Worm (Caenorhabditis elegans) whole organism, young adult: ENCODE results near the gene srd-13.

ENCODE experiments used
- B0019.2 ChIP-seq: fragments of 200-800 bp; sonication (Bioruptor generic); conservative IDR thresholded peaks from 2 replicates; pipeline ENCODE4 v1.3.6; 2022; ENCODE audit warnings: missing genetic modification reagents, missing genetic modification characterization, missing compliant biosample characterization
- B0261.1 ChIP-seq: sonication (generic microtip); optimal IDR thresholded peaks from 2 replicates; lab custom pipeline; 2016; ENCODE audit warnings: mild to moderate bottlenecking, missing genetic modification characterization, moderate library complexity, missing compliant biosample characterization
- D2030.7 ChIP-seq: fragments of 200-800 bp; sonication (Bioruptor generic); IDR thresholded peaks from 2 replicates; pipeline ENCODE4 v1.3.6; 2022; ENCODE audit warnings: missing genetic modification reagents, missing genetic modification characterization, missing compliant biosample characterization
- F22D6.2 ChIP-seq: sonication (generic microtip); optimal IDR thresholded peaks from 2 replicates; lab custom pipeline; 2016; ENCODE audit warnings: mild to moderate bottlenecking, missing genetic modification characterization, missing compliant biosample characterization
- F23B12.7 ChIP-seq: sonication (generic microtip); optimal IDR thresholded peaks from 2 replicates; lab custom pipeline; 2017; ENCODE audit warnings: missing genetic modification characterization, mild to moderate bottlenecking, missing compliant biosample characterization, antibody characterized with exemption, moderate library complexity; ENCODE audit not compliant: insufficient read depth
- F39B2.1 ChIP-seq: fragments of 200-800 bp; sonication (Bioruptor generic); IDR thresholded peaks from 2 replicates; pipeline ENCODE4 v1.3.6; 2022; ENCODE audit warnings: missing genetic modification reagents, missing genetic modification characterization, missing compliant biosample characterization
- F57C9.4 ChIP-seq: sonication (generic microtip); optimal IDR thresholded peaks from 2 replicates; lab custom pipeline; 2017; ENCODE audit warnings: mild to moderate bottlenecking, missing genetic modification characterization, missing compliant biosample characterization
- K12H6.12 ChIP-seq: fragments of 200-800 bp; sonication (Bioruptor generic); optimal IDR thresholded peaks from 2 replicates; lab custom pipeline; 2018; ENCODE audit warnings: mild to moderate bottlenecking, missing genetic modification characterization, missing compliant biosample characterization
- Y67H2A.10 ChIP-seq: fragments of 200-800 bp; sonication (Bioruptor generic); conservative IDR thresholded peaks from 2 replicates; pipeline ENCODE4 v1.3.6; 2022; ENCODE audit warnings: missing genetic modification reagents, missing genetic modification characterization, missing compliant biosample characterization
- Y79H2A.3 ChIP-seq: fragments of 200-800 bp; sonication (Bioruptor generic); conservative IDR thresholded peaks from 2 replicates; pipeline ENCODE4 v1.3.6; 2022; ENCODE audit warnings: missing genetic modification reagents, missing genetic modification characterization, missing compliant biosample characterization
- ZK185.1 ChIP-seq: sonication (generic microtip); optimal IDR thresholded peaks from 2 replicates; lab custom pipeline; 2016; ENCODE audit warnings: mild to moderate bottlenecking, missing genetic modification characterization, missing compliant biosample characterization; ENCODE audit not compliant: poor library complexity, severe bottlenecking
- atf-7 ChIP-seq: sonication (generic microtip); optimal IDR thresholded peaks from 2 replicates; lab custom pipeline; 2017; ENCODE audit warnings: mild to moderate bottlenecking, missing genetic modification characterization, missing compliant biosample characterization
- athp-1 ChIP-seq: sonication (generic microtip); optimal IDR thresholded peaks from 2 replicates; lab custom pipeline; 2017; ENCODE audit warnings: mild to moderate bottlenecking, missing genetic modification characterization, missing compliant biosample characterization
- attf-3 ChIP-seq: fragments of 200-800 bp; sonication (Bioruptor generic); conservative IDR thresholded peaks from 2 replicates; pipeline ENCODE4 v1.3.6; 2022; ENCODE audit warnings: missing genetic modification reagents, missing genetic modification characterization, missing compliant biosample characterization
- cebp-2 ChIP-seq: fragments of 200-800 bp; sonication (Bioruptor generic); IDR thresholded peaks from 2 replicates; pipeline ENCODE4 v1.3.6; 2022; ENCODE audit warnings: missing genetic modification characterization, missing compliant biosample characterization
- ceh-79 ChIP-seq: sonication (generic microtip); optimal IDR thresholded peaks from 2 replicates; lab custom pipeline; 2017; ENCODE audit warnings: mild to moderate bottlenecking, missing genetic modification characterization, missing compliant biosample characterization
- chd-7 ChIP-seq: sonication (generic microtip); optimal IDR thresholded peaks from 2 replicates; lab custom pipeline; 2016; ENCODE audit warnings: mild to moderate bottlenecking, missing genetic modification characterization, moderate library complexity, missing compliant biosample characterization
- die-1 ChIP-seq: sonication (generic microtip); optimal IDR thresholded peaks from 2 replicates; lab custom pipeline; 2016; ENCODE audit warnings: missing genotype, mild to moderate bottlenecking, missing genetic modification characterization, missing compliant biosample characterization
- dox-1 ChIP-seq: fragments of 200-800 bp; sonication (Bioruptor generic); IDR thresholded peaks from 2 replicates; pipeline ENCODE4 v1.3.6; 2022; ENCODE audit warnings: missing genetic modification reagents, missing genetic modification characterization, missing compliant biosample characterization
- efl-1 ChIP-seq: fragments of 150-350 bp; optimal IDR thresholded peaks from 2 replicates; lab custom pipeline; 2014; ENCODE audit warnings: missing biosample characterization, missing genetic modification reagents, missing genetic modification characterization
- egl-18 ChIP-seq: fragments of 200-800 bp; sonication (Bioruptor generic); IDR thresholded peaks from 2 replicates; pipeline ENCODE4 v1.3.6; 2022; ENCODE audit warnings: missing genetic modification reagents, missing genetic modification characterization, missing compliant biosample characterization
- egrh-3 ChIP-seq: fragments of 200-800 bp; sonication (Bioruptor generic); IDR thresholded peaks from 2 replicates; pipeline ENCODE4 v1.3.6; 2022; ENCODE audit warnings: missing genetic modification reagents, missing genetic modification characterization, missing compliant biosample characterization
- ekl-4 ChIP-seq: fragments of 200-800 bp; sonication (Bioruptor generic); IDR thresholded peaks from 2 replicates; pipeline ENCODE4 v1.3.6; 2022; ENCODE audit warnings: missing genetic modification reagents, missing genetic modification characterization, missing compliant biosample characterization
- let-607 ChIP-seq, 2 experiments: fragments of 200-800 bp in 1 of 2; sonication (Bioruptor generic) in 1 of 2; sonication (generic microtip) in 1 of 2; optimal IDR thresholded peaks; 2 replicates each; lab custom pipeline; 2016 to 2018; ENCODE audit warnings: mild to moderate bottlenecking in 2 of 2, missing compliant biosample characterization in 2 of 2, missing genetic modification characterization in 2 of 2, moderate library complexity in 2 of 2, missing genotype in 1 of 2
- lin-26 ChIP-seq: fragments of 200-800 bp; sonication (Bioruptor generic); IDR thresholded peaks from 2 replicates; pipeline ENCODE4 v1.3.6; 2022; ENCODE audit warnings: missing genetic modification reagents, missing genetic modification characterization, missing compliant biosample characterization
- lin-54 ChIP-seq: fragments of 200-800 bp; sonication (Bioruptor generic); optimal IDR thresholded peaks from 2 replicates; lab custom pipeline; 2018; ENCODE audit warnings: mild to moderate bottlenecking, missing genetic modification characterization, missing compliant biosample characterization
- lir-1 ChIP-seq: fragments of 200-800 bp; sonication (Bioruptor generic); conservative IDR thresholded peaks from 2 replicates; pipeline ENCODE4 v1.3.6; 2022; ENCODE audit warnings: missing genetic modification reagents, missing genetic modification characterization, missing compliant biosample characterization
- madf-10 ChIP-seq: sonication (generic microtip); optimal IDR thresholded peaks from 2 replicates; lab custom pipeline; 2016; ENCODE audit warnings: mild to moderate bottlenecking, missing genetic modification characterization, missing compliant biosample characterization
- madf-3 ChIP-seq: fragments of 200-800 bp; sonication (Bioruptor generic); IDR thresholded peaks from 2 replicates; pipeline ENCODE4 v1.3.6; 2022; ENCODE audit warnings: missing genetic modification reagents, missing genetic modification characterization, missing compliant biosample characterization
- madf-6 ChIP-seq: fragments of 200-800 bp; sonication (Bioruptor generic); IDR thresholded peaks from 2 replicates; pipeline ENCODE4 v1.3.6; 2022; ENCODE audit warnings: missing genetic modification reagents, missing genetic modification characterization, missing compliant biosample characterization
- mcd-1 ChIP-seq: fragments of 200-800 bp; sonication (Bioruptor generic); IDR thresholded peaks from 2 replicates; pipeline ENCODE4 v1.3.6; 2022; ENCODE audit warnings: missing genetic modification reagents, missing genetic modification characterization, missing compliant biosample characterization
- mxl-1 ChIP-seq: sonication (generic microtip); optimal IDR thresholded peaks from 2 replicates; lab custom pipeline; 2016; ENCODE audit warnings: missing genetic modification characterization, missing compliant biosample characterization
- sea-2 ChIP-seq: fragments of 200-800 bp; sonication (Bioruptor generic); IDR thresholded peaks from 2 replicates; pipeline ENCODE4 v1.3.6; 2022; ENCODE audit warnings: missing genetic modification characterization, missing compliant biosample characterization
- snpc-4 ChIP-seq, 5 experiments: fragments of 150-350 bp in 1 of 5; sonication (generic microtip) in 4 of 5; optimal IDR thresholded peaks; 2 replicates each; lab custom pipeline; 2014 to 2018; ENCODE audit warnings: missing genetic modification characterization in 5 of 5, missing biosample characterization in 3 of 5, antibody characterized with exemption in 2 of 5, mild to moderate bottlenecking in 2 of 5, missing compliant biosample characterization in 2 of 5, missing genotype in 2 of 5, moderate library complexity in 2 of 5, missing genetic modification reagents in 1 of 5
- somi-1 ChIP-seq: fragments of 200-800 bp; sonication (Bioruptor generic); optimal IDR thresholded peaks from 2 replicates; lab custom pipeline; 2018; ENCODE audit warnings: mild to moderate bottlenecking, missing genetic modification characterization, missing compliant biosample characterization
- sptf-2 ChIP-seq: fragments of 200-800 bp; sonication (Bioruptor generic); optimal IDR thresholded peaks from 2 replicates; lab custom pipeline; 2018; ENCODE audit warnings: mild to moderate bottlenecking, missing genetic modification characterization, missing compliant biosample characterization

srd-13 gene

DNA sequence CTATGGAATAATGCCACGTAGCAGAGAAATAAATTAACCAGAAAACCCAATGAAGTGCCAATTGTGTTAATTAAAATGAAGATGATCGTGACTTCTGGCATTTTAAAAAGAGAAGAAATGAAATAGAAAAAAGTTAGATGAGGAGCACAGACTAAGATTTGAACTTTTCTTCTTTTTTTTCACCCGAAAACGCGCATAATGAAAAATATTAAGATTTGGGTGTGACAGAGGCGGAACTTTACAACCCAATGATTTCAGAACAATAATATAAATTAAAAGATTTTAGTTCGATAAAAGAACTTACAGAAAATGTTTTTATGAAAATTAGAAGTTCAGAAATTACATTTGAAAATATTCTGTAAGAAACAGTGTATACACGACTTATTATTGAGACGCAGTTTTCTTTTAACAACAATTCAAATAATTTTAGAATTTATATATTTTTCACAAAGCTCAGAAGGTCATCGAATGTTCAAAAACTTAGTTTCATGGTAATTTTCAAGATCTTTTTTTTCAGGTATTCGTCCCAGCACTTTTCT lies 10.1 kb upstream of the srd-13 start, which contains the start of the genes srd-8 and B0547.2:
srd-8 (minus strand) TSS at position 101 of the 539 bp plus-strand sequence.
B0547.2 (plus strand) TSS at position 489 of the 539 bp plus-strand sequence.
- TF ChIP-seq madf-3 (GFP tag; lab: Robert Waterston, UW) = no peak
- TF ChIP-seq K12H6.12 (tag; lab: Kevin White, UChicago) = no peak
- TF ChIP-seq ceh-79 = no peak
- no peak for TF ChIP-seq F22D6.2 (tag; lab: Kevin White, UChicago)
- no peak for TF ChIP-seq lin-26
- no peak for TF ChIP-seq B0019.2
- TF ChIP-seq F39B2.1 (GFP tag; lab: Robert Waterston, UW) = no peak
- no peak for TF ChIP-seq sea-2
- no peak for TF ChIP-seq athp-1
- TF ChIP-seq madf-6 = no peak
- no peak for TF ChIP-seq dox-1
- no peak for TF ChIP-seq efl-1 (GFP tag; lab: Kevin White, UChicago)
- no peak for TF ChIP-seq ZK185.1 (tag; lab: Kevin White, UChicago)

DNA sequence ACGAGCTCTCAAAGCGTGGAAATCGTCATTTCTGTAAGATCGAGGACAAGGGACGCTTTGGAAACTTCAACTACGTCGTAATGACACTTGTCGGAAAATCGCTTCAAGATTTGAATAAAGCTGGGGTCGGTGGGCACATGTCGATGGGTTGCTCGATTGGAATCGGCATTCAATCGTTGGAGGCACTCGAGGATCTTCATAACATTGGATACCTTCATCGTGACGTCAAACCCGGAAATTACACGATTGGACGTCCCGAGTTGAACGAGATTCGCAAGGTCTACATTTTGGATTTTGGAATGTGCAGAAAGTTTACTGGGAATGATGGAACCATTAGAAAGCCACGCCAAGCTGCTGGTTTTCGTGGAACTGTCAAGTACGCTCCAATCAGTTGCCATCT lies 2.9 kb downstream of the srd-13 start:
- no peak for TF ChIP-seq die-1 (tag; lab: Kevin White, UChicago)
- TF ChIP-seq mcd-1 (GFP tag; lab: Robert Waterston, UW) = no peak
- TF ChIP-seq egl-18 = no peak
- TF ChIP-seq lin-26 = no peak
- TF ChIP-seq Y79H2A.3 = no peak
- TF ChIP-seq attf-3 (GFP tag; lab: Robert Waterston, UW) = no peak
- TF ChIP-seq cebp-2 = no peak
- TF ChIP-seq F57C9.4 (tag; lab: Kevin White, UChicago) = no peak
- no peak for TF ChIP-seq snpc-4 (GFP tag; optimal IDR thresholded peaks at IDR 0.05; lab: Kevin White, UChicago)
- TF ChIP-seq snpc-4 (tag; optimal IDR thresholded peaks at IDR 0.05; lab: Kevin White, UChicago) = no peak
- no peak for TF ChIP-seq egrh-3 (GFP tag; lab: Robert Waterston, UW)
- no peak for TF ChIP-seq lin-54
- no peak for TF ChIP-seq atf-7
- no peak for TF ChIP-seq lir-1 (GFP tag; lab: Robert Waterston, UW)
- no peak for TF ChIP-seq D2030.7 (GFP tag; lab: Robert Waterston, UW)
- TF ChIP-seq madf-10 (tag; lab: Kevin White, UChicago) = no peak
- no peak for TF ChIP-seq F23B12.7 (tag; lab: Kevin White, UChicago)
- no peak for TF ChIP-seq chd-7 (tag; lab: Kevin White, UChicago)

DNA sequence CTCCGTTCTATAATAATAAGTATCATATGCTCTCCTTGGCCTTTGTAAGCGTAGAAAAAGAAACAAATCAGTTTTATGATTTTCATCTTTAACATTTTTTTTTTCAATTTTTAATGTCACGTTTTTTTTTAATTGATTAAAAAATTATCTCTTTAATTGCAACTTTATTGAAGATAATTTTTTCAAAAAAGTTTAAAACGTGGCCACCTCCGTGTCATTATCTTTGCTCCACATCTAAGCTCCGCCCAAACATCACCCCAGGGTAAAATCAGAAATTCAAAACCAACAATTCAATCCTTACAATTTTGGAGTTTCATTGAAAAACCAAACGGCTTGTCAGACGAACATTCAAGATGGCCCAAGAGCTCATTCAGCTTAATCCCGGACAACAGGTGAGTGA lies 3.8 kb downstream of the srd-13 start, which contains the start of gene ttbk-8.2:
ttbk-8.2 (plus strand) TSS at position 301 of the 400 bp plus-strand sequence.
- no peak for TF ChIP-seq somi-1
- no peak for TF ChIP-seq sptf-2 (GFP tag; lab: Kevin White, UChicago)
- TF ChIP-seq Y67H2A.10 (GFP tag; lab: Robert Waterston, UW) = no peak
- no peak for TF ChIP-seq B0261.1 (tag; lab: Kevin White, UChicago)
- no peak for TF ChIP-seq ekl-4 (GFP tag; lab: Robert Waterston, UW)
- TF ChIP-seq ceh-79 = no peak
- TF ChIP-seq let-607 (tag; optimal IDR thresholded peaks at IDR 0.05; lab: Kevin White, UChicago) = no peak
- TF ChIP-seq mxl-1 (tag; lab: Kevin White, UChicago) = no peak
